Worm (Caenorhabditis elegans): ENCODE data around the gene cutl-1.

ce11 chrV:13421697-13422096 lies 15.8 kb upstream of the cutl-1 start:
- TF ChIP-seq ces-1 (GFP tag; optimal IDR thresholded peaks at IDR 0.05): no peak
- no peak for TF ChIP-seq ztf-11 (tag; optimal IDR thresholded peaks at IDR 0.05)
- TF ChIP-seq tbx-8 (GFP tag; optimal IDR thresholded peaks at IDR 0.05): no peak
- TF ChIP-seq pha-4 (tag; optimal IDR thresholded peaks at IDR 0.05): no peak
- TF ChIP-seq ceh-83 (GFP tag; optimal IDR thresholded peaks at IDR 0.05): no peak

Data from whole organism, mixed stage, embryonic.